Worm (Caenorhabditis elegans): Measurements from ENCODE around the gene rps-21.

ce11 chrIII:7170090-7170489 lies 19.3 kb downstream of the rps-21 start:
- TF ChIP-seq nhr-25 (tag; optimal IDR thresholded peaks at IDR 0.05), result no peak
- TF ChIP-seq aly-2 (tag; optimal IDR thresholded peaks at IDR 0.05), result no peak
- TF ChIP-seq blmp-1 (tag; optimal IDR thresholded peaks at IDR 0.05; ENCODE audit: insufficient read depth), result no peak
- TF ChIP-seq unc-62 (GFP tag; optimal IDR thresholded peaks at IDR 0.05), result no peak
- no peak for TF ChIP-seq lin-13 (GFP tag; optimal IDR thresholded peaks at IDR 0.05)
- TF ChIP-seq lin-39 (tag; optimal IDR thresholded peaks at IDR 0.05), result no peak
- no peak for TF ChIP-seq nhr-12 (tag; optimal IDR thresholded peaks at IDR 0.05)
- TF ChIP-seq ztf-1 (GFP tag; conservative IDR thresholded peaks at IDR 0.05), result no peak
- no peak for TF ChIP-seq skn-1 (tag; optimal IDR thresholded peaks at IDR 0.05)
- TF ChIP-seq ztf-4 (tag; optimal IDR thresholded peaks at IDR 0.05), result no peak
- TF ChIP-seq elt-3 (tag; optimal IDR thresholded peaks at IDR 0.05), result no peak
- TF ChIP-seq ceh-16 (tag; optimal IDR thresholded peaks at IDR 0.05), result no peak
- no peak for TF ChIP-seq lsy-2 (tag; optimal IDR thresholded peaks at IDR 0.05)
- no peak for TF ChIP-seq sma-3 (GFP tag; optimal IDR thresholded peaks at IDR 0.05)

Data from whole organism, L2 larva.